Fruit fly (Drosophila melanogaster) whole organism, wandering third instar larva: Measurements from ENCODE around the gene Sbf.

ENCODE experiments used
- Abd-B ChIP-seq: fragments of >200 bp; optimal IDR thresholded peaks from 2 replicates; lab custom pipeline; 2017; ENCODE audit warnings: missing biosample characterization, missing genetic modification characterization
- CG32264 ChIP-seq: fragments of 200-800 bp; sonication (Bioruptor generic); optimal IDR thresholded peaks from 2 replicates; lab custom pipeline; 2016; ENCODE audit warnings: missing biosample characterization, missing genetic modification characterization
- CG9705 ChIP-seq: fragments of 200-800 bp; sonication (Bioruptor generic); optimal IDR thresholded peaks from 2 replicates; lab custom pipeline; 2018; ENCODE audit warnings: missing biosample characterization, mild to moderate bottlenecking, missing genetic modification characterization
- CrebA ChIP-seq: fragments of 200-800 bp; sonication (Bioruptor generic); optimal IDR thresholded peaks from 2 replicates; lab custom pipeline; 2016; ENCODE audit warnings: missing biosample characterization, mild to moderate bottlenecking, missing genetic modification characterization, borderline replicate concordance
- Dfd ChIP-seq: fragments of >200 bp; optimal IDR thresholded peaks from 2 replicates; lab custom pipeline; 2017; ENCODE audit warnings: missing biosample characterization, missing genetic modification characterization
- Dif ChIP-seq: fragments of 200-275, 200-300 bp; sonication (Bioruptor generic); optimal IDR thresholded peaks from 2 replicates; lab custom pipeline; 2018; ENCODE audit warnings: missing biosample characterization, missing genetic modification characterization; ENCODE audit not compliant: partially characterized antibody
- GATAd ChIP-seq: sonication (Bioruptor generic); optimal IDR thresholded peaks from 2 replicates; lab custom pipeline; 2016; ENCODE audit warnings: missing biosample characterization, missing genetic modification characterization
- HLH106 ChIP-seq: fragments of 200-800 bp; optimal IDR thresholded peaks from 3 replicates; lab custom pipeline; 2019; ENCODE audit warnings: missing biosample characterization, mild to moderate bottlenecking, missing genetic modification characterization, moderate library complexity
- Hnf4 ChIP-seq: fragments of 200-800 bp; sonication (Bioruptor generic); optimal IDR thresholded peaks from 2 replicates; lab custom pipeline; 2016; ENCODE audit warnings: missing biosample characterization, mild to moderate bottlenecking, missing genetic modification characterization
- Hr78 ChIP-seq: fragments of >200 bp; optimal IDR thresholded peaks from 2 replicates; lab custom pipeline; 2017; ENCODE audit warnings: missing biosample characterization, missing genetic modification characterization
- Hr83 ChIP-seq: fragments of 200-300 bp; sonication (Bioruptor generic); optimal IDR thresholded peaks from 2 replicates; lab custom pipeline; 2016; ENCODE audit warnings: missing biosample characterization, mild to moderate bottlenecking, missing genetic modification characterization, moderate library complexity; ENCODE audit not compliant: poor library complexity, severe bottlenecking
- Jra ChIP-seq: sonication (Bioruptor generic); optimal IDR thresholded peaks from 2 replicates; lab custom pipeline; 2016; ENCODE audit warnings: missing biosample characterization, missing genetic modification characterization
- Mio ChIP-seq: sonication (Bioruptor generic); optimal IDR thresholded peaks from 2 replicates; lab custom pipeline; 2016; ENCODE audit warnings: missing biosample characterization, missing genetic modification characterization
- Myc ChIP-seq: fragments of >200 bp; optimal IDR thresholded peaks from 2 replicates; lab custom pipeline; 2017
- N ChIP-seq: fragments of >200 bp; optimal IDR thresholded peaks from 2 replicates; lab custom pipeline; 2018; ENCODE audit warnings: missing biosample characterization, missing external identifiers, missing genetic modification characterization
- OdsH ChIP-seq: fragments of 200-800 bp; sonication (Bioruptor generic); optimal IDR thresholded peaks from 2 replicates; lab custom pipeline; 2016; ENCODE audit warnings: missing biosample characterization, mild to moderate bottlenecking, missing genetic modification characterization
- Rel ChIP-seq, 2 experiments: fragments of 200-800 bp; sonication (Bioruptor generic) in 1 of 2; optimal IDR thresholded peaks; 2 replicates in 1 of 2; 3 replicates in 1 of 2; lab custom pipeline; 2016 to 2019; ENCODE audit warnings: mild to moderate bottlenecking in 2 of 2, missing biosample characterization in 2 of 2, missing genetic modification characterization in 2 of 2, moderate library complexity in 1 of 2
- Sp1 ChIP-seq: fragments of 200-800 bp; sonication (Bioruptor generic); optimal IDR thresholded peaks from 3 replicates; lab custom pipeline; 2019; ENCODE audit warnings: missing biosample characterization, mild to moderate bottlenecking, missing genetic modification characterization, moderate library complexity
- Vsx2 ChIP-seq: fragments of 200-300, 225-300 bp; sonication (Bioruptor generic); optimal IDR thresholded peaks from 2 replicates; lab custom pipeline; 2018; ENCODE audit warnings: missing biosample characterization, missing genetic modification characterization; ENCODE audit not compliant: partially characterized antibody
- br ChIP-seq: fragments of 200-800 bp; sonication (Bioruptor generic); optimal IDR thresholded peaks from 2 replicates; lab custom pipeline; 2016; ENCODE audit warnings: missing biosample characterization, missing genetic modification characterization
- brk ChIP-seq: fragments of 200-800 bp; sonication (Bioruptor generic); optimal IDR thresholded peaks from 2 replicates; lab custom pipeline; 2016; ENCODE audit warnings: missing biosample characterization, mild to moderate bottlenecking, missing genetic modification characterization
- dl ChIP-seq, 2 experiments: fragments of 175-275, 200-275 bp in 1 of 2; fragments of 200-275 bp in 1 of 2; sonication (Bioruptor generic); optimal IDR thresholded peaks; lab custom pipeline; 2018; ENCODE audit warnings: mild to moderate bottlenecking in 2 of 2, missing biosample characterization in 2 of 2, missing genetic modification characterization in 2 of 2, moderate library complexity in 2 of 2; ENCODE audit not compliant: partially characterized antibody in 2 of 2, insufficient read depth in 1 of 2
- dmrt93B ChIP-seq: fragments of 200-800 bp; sonication (Bioruptor generic); optimal IDR thresholded peaks from 2 replicates; lab custom pipeline; 2018; ENCODE audit warnings: missing biosample characterization, mild to moderate bottlenecking, missing genetic modification characterization
- dsf ChIP-seq: sonication (Bioruptor generic); optimal IDR thresholded peaks from 2 replicates; lab custom pipeline; 2016; ENCODE audit warnings: missing biosample characterization, missing genetic modification characterization, borderline replicate concordance
- ey ChIP-seq: fragments of 200-800 bp; sonication (Bioruptor generic); optimal IDR thresholded peaks from 2 replicates; lab custom pipeline; 2016; ENCODE audit warnings: missing biosample characterization, missing genetic modification characterization
- foxo ChIP-seq, 2 experiments: fragments of 200-800 bp; sonication (Bioruptor generic); optimal IDR thresholded peaks; 2 replicates in 1 of 2; 3 replicates in 1 of 2; lab custom pipeline; 2016 to 2017; ENCODE audit warnings: missing biosample characterization in 2 of 2, missing genetic modification characterization in 2 of 2
- fru ChIP-seq: fragments of 200-800 bp; sonication (Bioruptor generic); optimal IDR thresholded peaks from 3 replicates; lab custom pipeline; 2016; ENCODE audit warnings: missing biosample characterization, mild to moderate bottlenecking, missing genetic modification characterization
- h ChIP-seq: fragments of 200-800 bp; sonication (Bioruptor generic); optimal IDR thresholded peaks from 3 replicates; lab custom pipeline; 2016; ENCODE audit warnings: missing biosample characterization, mild to moderate bottlenecking, missing genetic modification characterization
- jim ChIP-seq: fragments of 175-275, 200-325 bp; sonication (Bioruptor generic); optimal IDR thresholded peaks from 2 replicates; lab custom pipeline; 2016; ENCODE audit warnings: missing biosample characterization, mild to moderate bottlenecking, missing genetic modification characterization
- lola ChIP-seq: fragments of >200 bp; optimal IDR thresholded peaks from 2 replicates; lab custom pipeline; 2017; ENCODE audit warnings: missing biosample characterization, missing genetic modification characterization
- pan ChIP-seq: fragments of >200 bp; optimal IDR thresholded peaks from 2 replicates; lab custom pipeline; 2017
- psq ChIP-seq: fragments of 200-800 bp; sonication (Bioruptor generic); optimal IDR thresholded peaks from 3 replicates; lab custom pipeline; 2017; ENCODE audit warnings: missing biosample characterization, mild to moderate bottlenecking, missing genetic modification characterization, moderate library complexity
- rgr ChIP-seq: fragments of 200-800 bp; sonication (Bioruptor generic); optimal IDR thresholded peaks from 3 replicates; lab custom pipeline; 2016; ENCODE audit warnings: missing biosample characterization, mild to moderate bottlenecking, missing genetic modification characterization
- sage ChIP-seq: fragments of 200-800 bp; sonication (Bioruptor generic); optimal IDR thresholded peaks from 2 replicates; lab custom pipeline; 2016; ENCODE audit warnings: missing biosample characterization, mild to moderate bottlenecking, missing genetic modification characterization
- sv ChIP-seq: fragments of 200-800 bp; sonication (Bioruptor generic); optimal IDR thresholded peaks from 3 replicates; lab custom pipeline; 2016; ENCODE audit warnings: missing biosample characterization, missing genetic modification characterization
- tai ChIP-seq: sonication (Bioruptor generic); optimal IDR thresholded peaks from 2 replicates; lab custom pipeline; 2016; ENCODE audit warnings: missing biosample characterization, missing genetic modification characterization
- usp ChIP-seq: fragments of >200 bp; optimal IDR thresholded peaks from 2 replicates; lab custom pipeline; 2017; ENCODE audit warnings: missing biosample characterization, missing genetic modification characterization
- woc ChIP-seq: sonication (Bioruptor generic); optimal IDR thresholded peaks from 2 replicates; lab custom pipeline; 2016; ENCODE audit warnings: missing biosample characterization, mild to moderate bottlenecking, missing genetic modification characterization

Sbf gene

DNA sequence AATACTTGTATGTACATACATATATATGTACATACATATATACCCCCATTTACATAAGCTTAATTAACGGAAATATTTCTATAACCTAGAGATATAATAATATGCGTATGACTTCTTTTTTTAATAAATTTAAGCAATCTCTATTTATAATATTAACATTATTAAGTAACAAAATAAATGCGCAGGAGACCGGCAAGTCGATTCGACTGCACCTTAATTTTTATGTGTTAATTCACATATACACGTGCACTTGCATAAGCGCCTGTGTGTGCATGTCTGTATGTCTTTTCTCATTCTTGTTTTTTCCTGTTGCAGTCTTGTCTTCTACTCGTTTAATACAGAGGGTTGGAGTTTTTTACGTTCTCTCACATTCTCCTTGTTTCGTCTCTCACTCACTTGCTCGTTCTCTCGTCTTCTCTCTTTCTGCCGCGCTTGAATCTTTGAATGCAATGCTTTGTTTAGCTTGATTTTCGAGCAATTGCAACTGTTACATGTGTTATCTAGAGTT is 16.5 kb downstream of the Sbf start:
- TF ChIP-seq Hr83 (GFP tag; lab: Kevin White, UChicago), result peak; percentile 61
- TF ChIP-seq sage (GFP tag; lab: Kevin White, UChicago), result peak; percentile 91
- peak; percentile 91 for TF ChIP-seq h (GFP tag; lab: Kevin White, UChicago)
- TF ChIP-seq Mio (GFP tag; lab: Kevin White, UChicago), result no peak
- no peak for TF ChIP-seq Vsx2 (GFP tag; lab: Kevin White, UChicago)
- no peak for TF ChIP-seq tai
- TF ChIP-seq br (GFP tag; lab: Kevin White, UChicago), result peak; percentile 82
- TF ChIP-seq CG9705 (GFP tag; lab: Kevin White, UChicago), result peak; percentile 74
- TF ChIP-seq usp (GFP tag; lab: Kevin White, UChicago), result no peak
- peak; percentile 71 for TF ChIP-seq woc
- peak in 1 of 2 experiments; percentile 96 for TF ChIP-seq foxo (GFP tag; optimal IDR thresholded peaks at IDR 0.05; lab: Kevin White, UChicago)
- peak; percentile 95 for TF ChIP-seq HLH106 (tag; lab: Kevin White, UChicago)
- no peak for TF ChIP-seq pan (lab: Kevin White, UChicago)
- TF ChIP-seq jim (GFP tag; lab: Kevin White, UChicago), result peak; percentile 31
- no peak for TF ChIP-seq Hr78
- peak; percentile 96 for TF ChIP-seq Sp1 (GFP tag; lab: Kevin White, UChicago)
- no peak for TF ChIP-seq CrebA
- peak; percentile 25 for TF ChIP-seq CG32264
- TF ChIP-seq Dif (GFP tag; lab: Kevin White, UChicago), result peak; percentile 56
- peak; percentile 84 for TF ChIP-seq ey
- TF ChIP-seq psq, result peak; percentile 96
- TF ChIP-seq Jra (GFP tag; lab: Kevin White, UChicago), result peak; percentile 57
- no peak for TF ChIP-seq lola
- TF ChIP-seq fru (GFP tag; lab: Kevin White, UChicago), result peak; percentile 90
- no peak for TF ChIP-seq Abd-B (GFP tag; lab: Kevin White, UChicago)
- TF ChIP-seq rgr (GFP tag; lab: Kevin White, UChicago), result peak; percentile 94
- no peak for TF ChIP-seq GATAd (GFP tag; lab: Kevin White, UChicago)
- peak; percentile 95 for TF ChIP-seq dmrt93B (GFP tag; lab: Kevin White, UChicago)
- peak; percentile 61 for TF ChIP-seq brk
- TF ChIP-seq Dfd (GFP tag; lab: Kevin White, UChicago), result no peak
- no peak for TF ChIP-seq N (GFP tag; lab: Kevin White, UChicago)
- peak; percentile 81 for TF ChIP-seq Rel (GFP tag; optimal IDR thresholded peaks at IDR 0.05; lab: Kevin White, UChicago)
- peak; percentile 42 for TF ChIP-seq Rel (tag; optimal IDR thresholded peaks at IDR 0.05; lab: Kevin White, UChicago)
- peak; percentile 73 for TF ChIP-seq sv (GFP tag; lab: Kevin White, UChicago)
- TF ChIP-seq dsf (GFP tag; lab: Kevin White, UChicago), result peak; percentile 62
- peak; percentile 94 for TF ChIP-seq OdsH (GFP tag; lab: Kevin White, UChicago)
- TF ChIP-seq dl (GFP tag; optimal IDR thresholded peaks at IDR 0.05; lab: Kevin White, UChicago; ENCODE audit: insufficient read depth in 1 of 2, partially characterized antibody in 2 of 2), result peak; percentile 55 to 59
- peak; percentile 80 for TF ChIP-seq Hnf4
- TF ChIP-seq Myc (lab: Kevin White, UChicago), result peak; percentile 7

DNA sequence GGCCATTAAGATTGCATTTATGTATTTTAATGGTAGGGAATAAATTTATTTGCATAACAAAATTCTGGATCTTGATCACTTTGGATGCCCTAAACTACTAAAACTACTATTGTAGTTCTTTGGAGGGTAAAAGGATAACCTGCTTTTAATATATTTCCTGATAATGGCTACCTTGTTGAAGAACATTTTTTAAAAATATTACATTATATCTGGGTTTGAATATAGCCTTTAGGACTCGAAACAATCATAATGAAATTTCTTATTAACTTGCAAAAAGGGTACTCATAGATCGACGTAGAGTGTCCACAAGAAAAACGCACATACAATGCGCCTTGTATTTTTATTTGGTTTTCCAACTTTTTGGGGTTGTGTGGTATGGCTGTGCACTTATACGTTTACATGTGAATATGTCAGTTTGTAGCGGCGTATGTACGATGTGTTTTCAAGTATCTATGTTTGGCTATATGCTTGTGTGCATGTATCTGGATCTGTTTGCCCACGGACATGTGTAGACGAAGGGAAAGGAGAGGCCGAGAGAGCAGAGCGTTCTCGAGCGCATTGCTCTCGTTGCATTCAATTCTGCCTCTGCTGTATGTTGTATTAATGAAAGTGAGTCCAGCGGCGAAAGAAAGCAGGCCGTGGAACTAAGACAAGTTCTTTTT is 17.3 kb downstream of the Sbf start:
- TF ChIP-seq Dif (GFP tag; lab: Kevin White, UChicago) (peak; percentile 80), psq (peak; percentile 68), br (GFP tag; lab: Kevin White, UChicago) (peak; percentile 82), pan (lab: Kevin White, UChicago) (no peak), Vsx2 (GFP tag; lab: Kevin White, UChicago) (peak; percentile 57), CG32264 (peak; percentile 51), Mio (GFP tag; lab: Kevin White, UChicago) (no peak), dsf (GFP tag; lab: Kevin White, UChicago) (no peak), lola (no peak), HLH106 (tag; lab: Kevin White, UChicago) (peak; percentile 90), CrebA (peak; percentile 17), N (GFP tag; lab: Kevin White, UChicago) (no peak), Sp1 (GFP tag; lab: Kevin White, UChicago) (peak; percentile 92), Rel (GFP tag; optimal IDR thresholded peaks at IDR 0.05; lab: Kevin White, UChicago) (no peak), Rel (tag; optimal IDR thresholded peaks at IDR 0.05; lab: Kevin White, UChicago) (peak; percentile 7), brk (peak; percentile 69), foxo (GFP tag; optimal IDR thresholded peaks at IDR 0.05; lab: Kevin White, UChicago) (peak in 1 of 2 experiments; percentile 87), sage (GFP tag; lab: Kevin White, UChicago) (peak; percentile 82), Abd-B (GFP tag; lab: Kevin White, UChicago) (no peak), Myc (lab: Kevin White, UChicago) (no peak), Dfd (GFP tag; lab: Kevin White, UChicago) (no peak), jim (GFP tag; lab: Kevin White, UChicago) (peak; percentile 0), rgr (GFP tag; lab: Kevin White, UChicago) (peak; percentile 86), usp (GFP tag; lab: Kevin White, UChicago) (no peak), OdsH (GFP tag; lab: Kevin White, UChicago) (peak; percentile 90), tai (peak; percentile 50), dmrt93B (GFP tag; lab: Kevin White, UChicago) (peak; percentile 81), h (GFP tag; lab: Kevin White, UChicago) (peak; percentile 92), fru (GFP tag; lab: Kevin White, UChicago) (peak; percentile 90), sv (GFP tag; lab: Kevin White, UChicago) (peak; percentile 68), Hnf4 (peak; percentile 75), CG9705 (GFP tag; lab: Kevin White, UChicago) (peak; percentile 46), dl (GFP tag; optimal IDR thresholded peaks at IDR 0.05; lab: Kevin White, UChicago; ENCODE audit: insufficient read depth in 1 of 2, partially characterized antibody in 2 of 2) (peak; percentile 79 to 84), Hr78 (no peak), woc (peak; percentile 93), GATAd (GFP tag; lab: Kevin White, UChicago) (no peak), Jra (GFP tag; lab: Kevin White, UChicago) (peak; percentile 61), Hr83 (GFP tag; lab: Kevin White, UChicago) (peak; percentile 49), ey (peak; percentile 89)
